Fruit fly (Drosophila melanogaster): ENCODE results near the gene wdb.

wdb gene

DNA sequence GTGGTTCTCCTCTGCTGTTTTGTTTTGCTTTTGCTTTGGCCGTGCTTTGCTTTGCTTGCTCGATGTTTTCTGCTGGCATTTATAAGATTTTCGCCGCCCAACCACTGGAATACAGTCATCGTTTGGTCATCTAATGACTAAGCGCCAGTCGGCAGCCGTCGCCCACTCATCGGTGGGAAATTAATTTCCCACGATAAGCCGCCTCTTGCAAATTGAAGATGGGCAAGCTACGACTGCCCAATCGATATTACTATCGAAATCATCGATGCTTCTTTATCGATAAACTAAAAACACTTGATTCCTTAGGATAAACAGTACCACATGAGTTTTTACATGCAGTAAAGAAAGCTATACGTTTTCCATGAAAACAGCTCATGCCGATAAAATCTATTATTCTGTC is 11.3 kb downstream of the wdb start:
- TF ChIP-seq Dif (GFP tag; optimal IDR thresholded peaks at IDR 0.05; ENCODE audit: partially characterized antibody) (no peak), CrebA (GFP tag; optimal IDR thresholded peaks at IDR 0.05; ENCODE audit: borderline replicate concordance) (no peak), dsf (GFP tag; optimal IDR thresholded peaks at IDR 0.05; ENCODE audit: borderline replicate concordance) (no peak), tai (GFP tag; optimal IDR thresholded peaks at IDR 0.05) (no peak), br (GFP tag; optimal IDR thresholded peaks at IDR 0.05) (no peak)

DNA sequence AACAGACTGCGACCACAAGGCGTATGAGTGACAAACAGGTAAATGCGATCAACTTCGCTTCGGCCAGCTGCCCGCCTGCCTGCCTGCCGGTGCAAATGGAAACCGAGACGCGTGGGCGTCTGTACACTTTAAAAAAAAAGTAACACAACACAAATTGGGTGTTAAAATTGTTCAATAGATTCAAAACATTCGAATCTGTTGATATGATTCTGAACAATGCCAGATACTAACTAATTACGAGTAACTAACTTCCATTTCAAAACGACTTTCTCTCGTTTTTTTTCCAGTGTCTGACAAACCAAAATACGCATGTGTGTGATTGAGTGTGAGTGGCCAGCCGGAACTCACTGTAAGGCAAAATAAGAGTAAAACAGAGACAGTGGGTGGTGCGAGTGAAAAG is 12.3 kb downstream of the wdb start:
- TF ChIP-seq Mio (GFP tag; optimal IDR thresholded peaks at IDR 0.05): peak; percentile 11
- no peak for TF ChIP-seq dl (GFP tag; optimal IDR thresholded peaks at IDR 0.05; ENCODE audit: insufficient read depth in 1 of 2, partially characterized antibody in 2 of 2)
- peak; percentile 69 for TF ChIP-seq CG9705 (GFP tag; optimal IDR thresholded peaks at IDR 0.05)
- TF ChIP-seq Hr78 (GFP tag; optimal IDR thresholded peaks at IDR 0.05): no peak
- TF ChIP-seq brk (GFP tag; optimal IDR thresholded peaks at IDR 0.05): no peak
- no peak for TF ChIP-seq Vsx2 (GFP tag; optimal IDR thresholded peaks at IDR 0.05; ENCODE audit: partially characterized antibody)
- TF ChIP-seq CrebA (GFP tag; optimal IDR thresholded peaks at IDR 0.05; ENCODE audit: borderline replicate concordance): no peak
- TF ChIP-seq lola (GFP tag; optimal IDR thresholded peaks at IDR 0.05): no peak
- TF ChIP-seq Hr83 (GFP tag; optimal IDR thresholded peaks at IDR 0.05; ENCODE audit: poor library complexity, severe bottlenecking): no peak
- TF ChIP-seq Dif (GFP tag; optimal IDR thresholded peaks at IDR 0.05; ENCODE audit: partially characterized antibody): no peak
- no peak for TF ChIP-seq N (GFP tag; optimal IDR thresholded peaks at IDR 0.05)
- TF ChIP-seq Abd-B (GFP tag; optimal IDR thresholded peaks at IDR 0.05): no peak
- TF ChIP-seq CG32264 (GFP tag; optimal IDR thresholded peaks at IDR 0.05): peak; percentile 89
- peak; percentile 27 for TF ChIP-seq Rel (GFP tag; optimal IDR thresholded peaks at IDR 0.05)
- TF ChIP-seq Rel (tag; optimal IDR thresholded peaks at IDR 0.05): peak; percentile 29
- TF ChIP-seq GATAd (GFP tag; optimal IDR thresholded peaks at IDR 0.05): peak; percentile 52
- no peak for TF ChIP-seq Dfd (GFP tag; optimal IDR thresholded peaks at IDR 0.05)
- TF ChIP-seq h (GFP tag; optimal IDR thresholded peaks at IDR 0.05): peak; percentile 98
- TF ChIP-seq psq (GFP tag; optimal IDR thresholded peaks at IDR 0.05): peak; percentile 75
- peak; percentile 70 for TF ChIP-seq tai (GFP tag; optimal IDR thresholded peaks at IDR 0.05)
- TF ChIP-seq foxo (GFP tag; optimal IDR thresholded peaks at IDR 0.05): peak; percentile 80 to 93
- peak; percentile 71 for TF ChIP-seq Jra (GFP tag; optimal IDR thresholded peaks at IDR 0.05)
- peak; percentile 92 for TF ChIP-seq fru (GFP tag; optimal IDR thresholded peaks at IDR 0.05)
- peak; percentile 66 for TF ChIP-seq Sp1 (GFP tag; optimal IDR thresholded peaks at IDR 0.05)
- peak; percentile 88 for TF ChIP-seq br (GFP tag; optimal IDR thresholded peaks at IDR 0.05)
- peak; percentile 80 for TF ChIP-seq dmrt93B (GFP tag; optimal IDR thresholded peaks at IDR 0.05)
- peak; percentile 71 for TF ChIP-seq woc (GFP tag; optimal IDR thresholded peaks at IDR 0.05)
- no peak for TF ChIP-seq dsf (GFP tag; optimal IDR thresholded peaks at IDR 0.05; ENCODE audit: borderline replicate concordance)
- no peak for TF ChIP-seq jim (GFP tag; optimal IDR thresholded peaks at IDR 0.05)
- peak; percentile 38 for TF ChIP-seq sv (GFP tag; optimal IDR thresholded peaks at IDR 0.05)
- TF ChIP-seq OdsH (GFP tag; optimal IDR thresholded peaks at IDR 0.05): peak; percentile 87
- peak; percentile 87 for TF ChIP-seq ey (GFP tag; optimal IDR thresholded peaks at IDR 0.05)
- peak; percentile 90 for TF ChIP-seq HLH106 (tag; optimal IDR thresholded peaks at IDR 0.05)
- peak; percentile 85 for TF ChIP-seq rgr (GFP tag; optimal IDR thresholded peaks at IDR 0.05)
- no peak for TF ChIP-seq pan (optimal IDR thresholded peaks at IDR 0.05)
- no peak for TF ChIP-seq Myc (optimal IDR thresholded peaks at IDR 0.05)
- TF ChIP-seq usp (GFP tag; optimal IDR thresholded peaks at IDR 0.05): no peak
- TF ChIP-seq sage (GFP tag; optimal IDR thresholded peaks at IDR 0.05): peak; percentile 79
- TF ChIP-seq Hnf4 (GFP tag; optimal IDR thresholded peaks at IDR 0.05): peak; percentile 74

DNA sequence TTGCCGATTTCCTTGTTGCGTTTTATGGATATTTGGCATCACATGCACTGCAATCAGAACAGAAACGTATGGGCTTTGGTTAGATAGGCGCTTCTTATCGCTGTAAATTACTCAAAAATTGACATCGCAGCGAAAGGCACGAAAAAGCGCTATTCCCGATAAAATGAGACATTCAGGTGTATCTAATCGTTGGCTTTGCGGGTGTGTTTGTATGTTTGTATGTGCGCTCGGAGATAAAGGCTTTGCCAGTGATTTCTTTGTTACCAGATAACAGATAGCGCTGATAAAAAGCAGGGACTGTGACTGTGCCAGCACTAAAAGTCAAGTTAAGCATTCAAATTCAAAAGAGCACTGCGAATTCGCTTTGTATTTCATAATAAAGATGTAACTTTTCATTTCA is 13.5 kb downstream of the wdb start:
- TF ChIP-seq Hnf4 (GFP tag; optimal IDR thresholded peaks at IDR 0.05) (no peak), fru (GFP tag; optimal IDR thresholded peaks at IDR 0.05) (no peak), Rel (GFP tag; optimal IDR thresholded peaks at IDR 0.05) (no peak), Rel (tag; optimal IDR thresholded peaks at IDR 0.05) (peak; percentile 2), tai (GFP tag; optimal IDR thresholded peaks at IDR 0.05) (peak; percentile 6), GATAd (GFP tag; optimal IDR thresholded peaks at IDR 0.05) (no peak)
